Worm (Caenorhabditis elegans) whole organism, L4 larva: ENCODE measurements around the gene nucl-1.

Experiments
- T26A8.4 ChIP-seq: fragments of 200-800 bp; sonication (Bioruptor generic); IDR thresholded peaks from 2 replicates; pipeline ENCODE4 v1.3.6; 2022; ENCODE audit warnings: missing genetic modification characterization, missing compliant biosample characterization
- aha-1 ChIP-seq: fragments of 150-350 bp; peaks from one replicate; lab custom pipeline; 2014; ENCODE audit warnings: missing biosample characterization, missing genetic modification characterization
- aly-2 ChIP-seq: sonication (generic microtip); optimal IDR thresholded peaks from 2 replicates; lab custom pipeline; 2018; ENCODE audit warnings: missing biosample characterization, missing genetic modification characterization
- cey-2 ChIP-seq: sonication (generic microtip); optimal IDR thresholded peaks from 3 replicates; lab custom pipeline; 2017; ENCODE audit warnings: missing genetic modification characterization, mild to moderate bottlenecking, missing compliant biosample characterization, antibody characterized with exemption, borderline replicate concordance; ENCODE audit not compliant: insufficient read depth
- dpl-1 ChIP-seq: fragments of 150-350 bp; optimal IDR thresholded peaks from 2 replicates; lab custom pipeline; 2014; ENCODE audit warnings: missing biosample characterization, missing genetic modification reagents, missing genetic modification characterization
- fos-1 ChIP-seq: fragments of 150-350 bp; optimal IDR thresholded peaks from 2 replicates; lab custom pipeline; 2014; ENCODE audit warnings: missing biosample characterization, missing genetic modification characterization
- hif-1 ChIP-seq, 2 experiments: sonication (generic microtip); optimal IDR thresholded peaks; 2 replicates each; lab custom pipeline; 2016 to 2017; ENCODE audit warnings: missing compliant biosample characterization in 2 of 2, missing genetic modification characterization in 2 of 2, missing genetic modification reagents in 2 of 2, missing genotype in 2 of 2, mild to moderate bottlenecking in 1 of 2
- mdl-1 ChIP-seq, 2 experiments: fragments of 150-350 bp in 1 of 2; sonication (generic microtip) in 1 of 2; optimal IDR thresholded peaks; 2 replicates each; lab custom pipeline; 2014 to 2017; ENCODE audit warnings: missing biosample characterization in 2 of 2, missing genetic modification characterization in 2 of 2
- mes-2 ChIP-seq: sonication (generic microtip); optimal IDR thresholded peaks from 2 replicates; lab custom pipeline; 2016; ENCODE audit warnings: missing genotype, mild to moderate bottlenecking, missing genetic modification characterization, missing compliant biosample characterization; ENCODE audit not compliant: poor library complexity, severe bottlenecking
- mxl-3 ChIP-seq: fragments of 200-800 bp; sonication (Bioruptor generic); optimal IDR thresholded peaks from 2 replicates; lab custom pipeline; 2018; ENCODE audit warnings: mild to moderate bottlenecking, missing genetic modification characterization, missing compliant biosample characterization
- zfp-3 ChIP-seq: fragments of 200-800 bp; sonication (Bioruptor generic); conservative IDR thresholded peaks from 2 replicates; pipeline ENCODE4 v1.3.6; 2022; ENCODE audit warnings: missing genetic modification reagents, missing genetic modification characterization, missing compliant biosample characterization

ce11 chrIV:8273334-8273733 is 16.0 kb downstream of the nucl-1 start:
- TF ChIP-seq aly-2 (tag; lab: Kevin White, UChicago) (no peak), mxl-3 (no peak), dpl-1 (no peak), hif-1 (tag; optimal IDR thresholded peaks at IDR 0.05; lab: Kevin White, UChicago) (no peak), mes-2 (tag; lab: Kevin White, UChicago) (no peak), fos-1 (tag; lab: Kevin White, UChicago) (no peak), aha-1 (tag; lab: Kevin White, UChicago) (no peak), zfp-3 (no peak), T26A8.4 (GFP tag; lab: Robert Waterston, UW) (no peak), mdl-1 (tag; optimal IDR thresholded peaks at IDR 0.05; lab: Kevin White, UChicago) (no peak), cey-2 (no peak)
